Worm (Caenorhabditis elegans): ENCODE results near the gene dpy-22.

DNA sequence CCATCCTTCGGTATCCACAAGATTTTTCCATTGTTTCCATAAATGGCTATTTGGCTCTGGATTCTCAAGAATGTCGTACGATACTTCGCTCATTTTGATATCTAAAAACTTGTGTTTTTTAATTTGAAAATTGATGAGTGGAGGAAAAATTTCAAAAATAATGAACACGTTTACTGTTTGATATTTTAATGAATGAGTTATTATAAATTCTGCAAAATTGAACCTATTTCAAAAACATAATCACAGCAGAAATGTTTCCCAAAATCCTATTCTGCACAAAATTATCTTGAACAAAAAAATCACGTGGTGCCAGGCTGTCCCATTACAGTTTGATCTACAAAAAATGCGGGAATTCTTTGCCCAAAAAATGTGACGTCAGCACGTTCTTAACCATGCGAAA is 27.9 kb downstream of the dpy-22 start, which contains the start of gene F36G3.2:
- TF ChIP-seq ets-4 (GFP tag; optimal IDR thresholded peaks at IDR 0.05) (no peak), Y95B8A.8 (GFP tag; IDR thresholded peaks at IDR 0.05) (no peak), ZK185.1 (tag; optimal IDR thresholded peaks at IDR 0.05; ENCODE audit: poor library complexity, severe bottlenecking) (no peak), unc-130 (GFP tag; optimal IDR thresholded peaks at IDR 0.05) (no peak), snpc-1.3 (tag; optimal IDR thresholded peaks at IDR 0.05; ENCODE audit: insufficient read depth) (no peak), Y79H2A.3 (GFP tag; conservative IDR thresholded peaks at IDR 0.05) (no peak), F52B5.7 (tag; optimal IDR thresholded peaks at IDR 0.05) (no peak), chd-7 (tag; optimal IDR thresholded peaks at IDR 0.05) (no peak), lag-1 (GFP tag; IDR thresholded peaks at IDR 0.05) (no peak), repo-1 (tag; optimal IDR thresholded peaks at IDR 0.05) (no peak), egrh-3 (GFP tag; IDR thresholded peaks at IDR 0.05) (no peak), ztf-18 (tag; optimal IDR thresholded peaks at IDR 0.05) (no peak)
